Fruit fly (Drosophila melanogaster): ENCODE results near the gene Idh3b.

Idh3b gene

dm6 chr3R:22046231-22046630, 27.0 kb upstream of the Idh3b start (continued):
- TF ChIP-seq CG11762 (GFP tag; optimal IDR thresholded peaks at IDR 0.05; ENCODE audit: insufficient read depth) (no peak), CG1621 (tag; optimal IDR thresholded peaks at IDR 0.05) (no peak), CG6163 (GFP tag; IDR thresholded peaks at IDR 0.05) (no peak; the same call in 2 of the 3 replicates), CG10669 (GFP tag; optimal IDR thresholded peaks at IDR 0.05) (no peak), net (GFP tag; optimal IDR thresholded peaks at IDR 0.05) (no peak), Lpt (GFP tag; optimal IDR thresholded peaks at IDR 0.05) (no peak), CG3032 (tag; optimal IDR thresholded peaks at IDR 0.05) (no peak), CG31627 (GFP tag; optimal IDR thresholded peaks at IDR 0.05) (peak; percentile 19), Ets21C (GFP tag; optimal IDR thresholded peaks at IDR 0.05) (no peak), Eip93F (GFP tag; optimal IDR thresholded peaks at IDR 0.05) (no peak), ss (GFP tag; optimal IDR thresholded peaks at IDR 0.05) (no peak), OdsH (GFP tag; optimal IDR thresholded peaks at IDR 0.05) (no peak), Hr38 (GFP tag; optimal IDR thresholded peaks at IDR 0.05) (no peak), lz (GFP tag; optimal IDR thresholded peaks at IDR 0.05) (peak; percentile 13), CG8119 (GFP tag; IDR thresholded peaks at IDR 0.05) (peak; percentile 30; the same call in 1 of the 3 replicates), CG7368 (GFP tag; optimal IDR thresholded peaks at IDR 0.05) (no peak), vri (GFP tag; optimal IDR thresholded peaks at IDR 0.05) (no peak), CG6792 (GFP tag; optimal IDR thresholded peaks at IDR 0.05) (no peak), CG15336 (GFP tag; IDR thresholded peaks at IDR 0.05) (peak; percentile 55), CG11902 (GFP tag; optimal IDR thresholded peaks at IDR 0.05) (no peak), Sox15 (GFP tag; optimal IDR thresholded peaks at IDR 0.05) (no peak), Met (GFP tag; optimal IDR thresholded peaks at IDR 0.05) (peak; percentile 10), eg (GFP tag; IDR thresholded peaks at IDR 0.05) (peak; percentile 40; the same call in 1 of the 3 replicates), achi (GFP tag; optimal IDR thresholded peaks at IDR 0.05) (peak; percentile 2)

- TF ChIP-seq lz (GFP tag; optimal IDR thresholded peaks at IDR 0.05) (no peak), Met (GFP tag; optimal IDR thresholded peaks at IDR 0.05) (no peak), CG4318 (GFP tag; optimal IDR thresholded peaks at IDR 0.05) (no peak), CG15336 (GFP tag; IDR thresholded peaks at IDR 0.05) (no peak), CG11294 (GFP tag; IDR thresholded peaks at IDR 0.05) (no peak), salr (GFP tag; optimal IDR thresholded peaks at IDR 0.05) (no peak), CG1621 (tag; optimal IDR thresholded peaks at IDR 0.05) (no peak), CG6808 (GFP tag; optimal IDR thresholded peaks at IDR 0.05) (no peak), CG9139 (GFP tag; optimal IDR thresholded peaks at IDR 0.05) (no peak), Eip75B (GFP tag; optimal IDR thresholded peaks at IDR 0.05) (no peak), Hr38 (GFP tag; optimal IDR thresholded peaks at IDR 0.05) (no peak), fd59A (GFP tag; optimal IDR thresholded peaks at IDR 0.05) (no peak), esn (GFP tag; optimal IDR thresholded peaks at IDR 0.05) (no peak), Hr4 (GFP tag; optimal IDR thresholded peaks at IDR 0.05) (no peak), eg (GFP tag; IDR thresholded peaks at IDR 0.05) (no peak)
Observed at dm6 chr3R:22044443-22044970, 25.3 kb upstream of the Idh3b start.

- no peak for TF ChIP-seq CG3032 (tag; optimal IDR thresholded peaks at IDR 0.05)
- peak; percentile 32 to 43 for TF ChIP-seq ss (GFP tag; optimal IDR thresholded peaks at IDR 0.05)
- no peak for TF ChIP-seq CG11902 (GFP tag; optimal IDR thresholded peaks at IDR 0.05)
- TF ChIP-seq pdm3 (GFP tag; optimal IDR thresholded peaks at IDR 0.05): peak; percentile 9
- no peak for TF ChIP-seq CG6792 (GFP tag; optimal IDR thresholded peaks at IDR 0.05)
- TF ChIP-seq CG31627 (GFP tag; optimal IDR thresholded peaks at IDR 0.05): peak; percentile 31
- TF ChIP-seq Hr4 (GFP tag; optimal IDR thresholded peaks at IDR 0.05): no peak
- TF ChIP-seq CG6163 (GFP tag; IDR thresholded peaks at IDR 0.05): peak; percentile 63
- TF ChIP-seq CG8119 (GFP tag; IDR thresholded peaks at IDR 0.05): no peak
- no peak for TF ChIP-seq CG7368 (GFP tag; optimal IDR thresholded peaks at IDR 0.05)
- TF ChIP-seq OdsH (GFP tag; optimal IDR thresholded peaks at IDR 0.05): no peak
- TF ChIP-seq Sox102F (GFP tag; optimal IDR thresholded peaks at IDR 0.05): peak; percentile 62
- TF ChIP-seq eg (GFP tag; IDR thresholded peaks at IDR 0.05): no peak
- TF ChIP-seq Blimp-1 (GFP tag; optimal IDR thresholded peaks at IDR 0.05): no peak
- peak; percentile 40 for TF ChIP-seq Hr39 (GFP tag; optimal IDR thresholded peaks at IDR 0.05)
- peak; percentile 0 for TF ChIP-seq acj6 (GFP tag; optimal IDR thresholded peaks at IDR 0.05)
- no peak for TF ChIP-seq CG8632 (GFP tag; optimal IDR thresholded peaks at IDR 0.05)
- TF ChIP-seq Eip93F (GFP tag; optimal IDR thresholded peaks at IDR 0.05): no peak
- TF ChIP-seq CG1621 (tag; optimal IDR thresholded peaks at IDR 0.05): no peak
- TF ChIP-seq Gug (GFP tag; IDR thresholded peaks at IDR 0.05): no peak
- no peak for TF ChIP-seq Hr38 (GFP tag; optimal IDR thresholded peaks at IDR 0.05)
- peak; percentile 35 for TF ChIP-seq Met (GFP tag; optimal IDR thresholded peaks at IDR 0.05)
- no peak for TF ChIP-seq CG6276 (GFP tag; optimal IDR thresholded peaks at IDR 0.05)
- TF ChIP-seq CG8319 (GFP tag; optimal IDR thresholded peaks at IDR 0.05): no peak
- no peak for TF ChIP-seq CG34406 (GFP tag; optimal IDR thresholded peaks at IDR 0.05)
- TF ChIP-seq salr (GFP tag; optimal IDR thresholded peaks at IDR 0.05): no peak
- TF ChIP-seq Smox (GFP tag; optimal IDR thresholded peaks at IDR 0.05): peak; percentile 29
- no peak for TF ChIP-seq Sox15 (GFP tag; optimal IDR thresholded peaks at IDR 0.05)
- TF ChIP-seq Eip75B (GFP tag; optimal IDR thresholded peaks at IDR 0.05): no peak
Observed at dm6 chr3R:22043748-22044402, 24.7 kb upstream of the Idh3b start.
